Fruit fly (Drosophila melanogaster) S2 (cell line): Measurements from ENCODE around the gene nol.
A peak's percentile ranks its signal among the peaks of the same experiment; 100 is the strongest.

Source experiments
- CG8478 ChIP-seq: fragments of >200 bp; optimal IDR thresholded peaks from 2 replicates; lab custom pipeline; 2018
- CTCF ChIP-seq, 2 experiments: fragments of >200 bp; optimal IDR thresholded peaks; 2 replicates each; lab custom pipeline; 2018

The nol gene

dm6 chr3L:11103773-11104172 is 26.9 kb upstream of the nol start, which contains the start of gene CG32071:
CG32071 (minus strand) TSS chr3L:11103873.
- TF ChIP-seq CTCF (optimal IDR thresholded peaks at IDR 0.05; lab: Kevin White, UChicago) (no peak), CG8478 (lab: Kevin White, UChicago) (no peak)

- TF ChIP-seq CTCF (optimal IDR thresholded peaks at IDR 0.05; lab: Kevin White, UChicago): no peak
- no peak for TF ChIP-seq CG8478 (lab: Kevin White, UChicago)
Measured at dm6 chr3L:11107432-11107831, 23.2 kb upstream of the nol start, which contains the start of gene CG32073. CG32073 (minus strand) TSS chr3L:11107582.

dm6 chr3L:11107935-11108334 is 22.7 kb upstream of the nol start, which contains the start of gene CG12522:
CG12522 (plus strand) TSS chr3L:11108235.
- TF ChIP-seq CTCF (optimal IDR thresholded peaks at IDR 0.05; lab: Kevin White, UChicago) (no peak), CG8478 (lab: Kevin White, UChicago) (no peak)

- no peak for TF ChIP-seq CG8478 (lab: Kevin White, UChicago)
- no peak for TF ChIP-seq CTCF (optimal IDR thresholded peaks at IDR 0.05; lab: Kevin White, UChicago)
Measured at dm6 chr3L:11109454-11109853, 21.2 kb upstream of the nol start, which contains the start of the genes CG34012 and emei. CG34012 (minus strand) TSS chr3L:11109505. emei (plus strand) TSS chr3L:11109690.

dm6 chr3L:11112427-11112826 is 18.2 kb upstream of the nol start:
- TF ChIP-seq CTCF (optimal IDR thresholded peaks at IDR 0.05; lab: Kevin White, UChicago): no peak
- TF ChIP-seq CG8478 (lab: Kevin White, UChicago): no peak

dm6 chr3L:11113198-11114197 is 17.1 kb upstream of the nol start, which contains the start of gene Sod1:
Sod1 (minus strand) TSS chr3L:11113740.
- TF ChIP-seq CG8478 (lab: Kevin White, UChicago) (no peak), CTCF (optimal IDR thresholded peaks at IDR 0.05; lab: Kevin White, UChicago) (no peak)

- TF ChIP-seq CG8478 (lab: Kevin White, UChicago): no peak
- TF ChIP-seq CTCF (optimal IDR thresholded peaks at IDR 0.05; lab: Kevin White, UChicago): no peak
Measured at dm6 chr3L:11117733-11118132, 12.9 kb upstream of the nol start.

- TF ChIP-seq CG8478 (lab: Kevin White, UChicago): no peak
- TF ChIP-seq CTCF (optimal IDR thresholded peaks at IDR 0.05; lab: Kevin White, UChicago): no peak
Measured at dm6 chr3L:11118627-11119395, 11.8 kb upstream of the nol start.

dm6 chr3L:11119396-11119900 is 11.2 kb upstream of the nol start:
- TF ChIP-seq CG8478 (lab: Kevin White, UChicago) (no peak), CTCF (optimal IDR thresholded peaks at IDR 0.05; lab: Kevin White, UChicago) (no peak)

- TF ChIP-seq CG8478 (lab: Kevin White, UChicago): no peak
- TF ChIP-seq CTCF (optimal IDR thresholded peaks at IDR 0.05; lab: Kevin White, UChicago): no peak
Measured at dm6 chr3L:11119901-11120418, 10.7 kb upstream of the nol start.

- TF ChIP-seq CTCF (optimal IDR thresholded peaks at IDR 0.05; lab: Kevin White, UChicago) (peak; percentile 44 to 51), CG8478 (lab: Kevin White, UChicago) (no peak)
Measured at dm6 chr3L:11120419-11120958, 10.1 kb upstream of the nol start, which contains the start of the genes FoxK and mRpL2. FoxK (minus strand) TSS chr3L:11120783. mRpL2 (plus strand) TSS chr3L:11120847.

- TF ChIP-seq CTCF (optimal IDR thresholded peaks at IDR 0.05; lab: Kevin White, UChicago): peak; percentile 96
- no peak for TF ChIP-seq CG8478 (lab: Kevin White, UChicago)
Measured at dm6 chr3L:11123088-11123487, 7.5 kb upstream of the nol start, which contains the start of the genes Ufd1 and NaPi-III. Ufd1 (minus strand) TSS chr3L:11123216. NaPi-III (plus strand) TSS chr3L:11123348.

- TF ChIP-seq CTCF (optimal IDR thresholded peaks at IDR 0.05; lab: Kevin White, UChicago) (no peak), CG8478 (lab: Kevin White, UChicago) (no peak)
Measured at dm6 chr3L:11123598-11124284, 6.9 kb upstream of the nol start.
